Fruit fly (Drosophila melanogaster): ENCODE measurements around the gene Jon99Fi.

DNA sequence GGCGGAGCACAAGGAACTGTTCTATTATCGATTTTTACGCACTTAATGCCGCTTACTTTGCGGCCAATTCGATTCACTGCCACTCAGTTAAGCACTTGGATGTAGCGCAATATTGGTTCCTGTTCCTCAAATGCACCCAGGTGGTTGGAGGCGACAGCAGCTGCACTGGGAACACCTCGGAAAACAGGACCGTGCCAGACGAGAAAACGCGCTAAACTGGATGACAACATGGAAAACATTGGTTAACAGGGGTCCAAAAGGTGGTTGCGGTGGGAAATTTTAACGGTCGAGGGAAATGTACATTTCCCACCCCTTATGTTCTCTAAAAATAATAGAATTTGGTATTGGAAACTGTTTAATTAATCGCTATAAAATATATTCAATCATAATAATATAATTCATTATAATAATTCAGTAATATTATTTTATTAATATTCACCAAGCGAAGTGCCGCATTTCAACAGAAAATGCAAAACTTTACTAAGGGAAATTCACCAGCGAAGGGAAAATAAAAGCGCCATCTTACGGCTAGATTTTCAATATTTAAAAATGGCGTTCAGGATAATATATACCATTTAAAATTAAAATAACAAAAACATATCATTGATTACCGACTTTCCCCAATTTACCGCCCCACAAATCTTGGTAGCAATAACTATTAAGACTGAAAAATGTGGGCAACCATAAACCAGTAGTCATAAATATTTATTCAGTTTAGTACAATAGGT lies 32.8 kb upstream of the Jon99Fi start, which contains the start of gene aralar1:
- no peak for TF ChIP-seq CG8119 (GFP tag; IDR thresholded peaks at IDR 0.05)
- TF ChIP-seq CG10631 (GFP tag; optimal IDR thresholded peaks at IDR 0.05): no peak
- no peak for TF ChIP-seq dac (GFP tag; optimal IDR thresholded peaks at IDR 0.05)
- TF ChIP-seq Blimp-1 (GFP tag; optimal IDR thresholded peaks at IDR 0.05): no peak

Data from whole organism, prepupa.